Worm (Caenorhabditis elegans) whole organism, young adult: ENCODE data around the gene Y54F10BM.21.

ENCODE experiments used
- K11D2.4 ChIP-seq: fragments of 200-800 bp; sonication (Bioruptor generic); IDR thresholded peaks from 2 replicates; pipeline ENCODE4 v1.3.6; 2022; ENCODE audit warnings: missing genetic modification reagents, missing genetic modification characterization, missing compliant biosample characterization
- ceh-79 ChIP-seq: sonication (generic microtip); optimal IDR thresholded peaks from 2 replicates; lab custom pipeline; 2017; ENCODE audit warnings: mild to moderate bottlenecking, missing genetic modification characterization, missing compliant biosample characterization
- lin-35 ChIP-seq, 3 experiments: fragments of 150-350 bp in 2 of 3; sonication (generic microtip) in 1 of 3; optimal IDR thresholded peaks; 2 replicates each; lab custom pipeline; 2014 to 2018; ENCODE audit warnings: missing biosample characterization in 3 of 3, missing genetic modification characterization in 3 of 3, missing genetic modification reagents in 3 of 3
- mes-4 ChIP-seq: sonication (generic microtip); optimal IDR thresholded peaks from 2 replicates; lab custom pipeline; 2016; ENCODE audit warnings: missing genotype, missing genetic modification characterization, missing compliant biosample characterization
- nfya-1 ChIP-seq: sonication (generic microtip); optimal IDR thresholded peaks from 2 replicates; lab custom pipeline; 2017; ENCODE audit warnings: antibody characterized with exemption, missing compliant biosample characterization, missing genetic modification characterization, borderline replicate concordance; ENCODE audit not compliant: insufficient read depth
- nhr-90 ChIP-seq: sonication (generic microtip); optimal IDR thresholded peaks from 2 replicates; lab custom pipeline; 2016; ENCODE audit warnings: missing genotype, mild to moderate bottlenecking, missing genetic modification characterization, missing compliant biosample characterization
- sea-2 ChIP-seq: fragments of 200-800 bp; sonication (Bioruptor generic); IDR thresholded peaks from 2 replicates; pipeline ENCODE4 v1.3.6; 2022; ENCODE audit warnings: missing genetic modification characterization, missing compliant biosample characterization
- ztf-18 ChIP-seq: sonication (generic microtip); optimal IDR thresholded peaks from 2 replicates; lab custom pipeline; 2016; ENCODE audit warnings: missing genotype, mild to moderate bottlenecking, missing genetic modification characterization, missing compliant biosample characterization
- ztf-22 ChIP-seq: fragments of 200-800 bp; sonication (Bioruptor generic); optimal IDR thresholded peaks from 2 replicates; lab custom pipeline; 2018; ENCODE audit warnings: mild to moderate bottlenecking, missing genetic modification characterization, moderate library complexity, missing compliant biosample characterization
- ztf-28 ChIP-seq: fragments of 200-800 bp; sonication (Bioruptor generic); IDR thresholded peaks from 2 replicates; pipeline ENCODE4 v1.3.6; 2022; ENCODE audit warnings: missing genetic modification reagents, missing genetic modification characterization, missing compliant biosample characterization

ce11 chrIII:2232360-2232759, 44.6 kb upstream of the Y54F10BM.21 start, which contains the start of gene fbxa-47:
- TF ChIP-seq ztf-18 (tag; lab: Kevin White, UChicago) = no peak
- TF ChIP-seq mes-4 (tag; lab: Kevin White, UChicago) = no peak
- TF ChIP-seq lin-35 (GFP tag; optimal IDR thresholded peaks at IDR 0.05; lab: Kevin White, UChicago) = no peak
- TF ChIP-seq ztf-28 = no peak
- no peak for TF ChIP-seq sea-2 (GFP tag; lab: Robert Waterston, UW)
- TF ChIP-seq K11D2.4 (GFP tag; lab: Robert Waterston, UW) = no peak
- no peak for TF ChIP-seq nhr-90 (tag; lab: Kevin White, UChicago)
- no peak for TF ChIP-seq ceh-79 (tag; lab: Kevin White, UChicago)
- no peak for TF ChIP-seq ztf-22 (GFP tag; lab: Kevin White, UChicago)
- TF ChIP-seq nfya-1 (tag; lab: Kevin White, UChicago) = no peak
